Fruit fly (Drosophila melanogaster) whole organism, embryonic: ENCODE results near the gene CG33687.

Experiments used
- Atf6 ChIP-seq: fragments of 200-800 bp; sonication (Bioruptor generic); IDR thresholded peaks from 2 replicates; pipeline ENCODE4 v1.3.6; 2022; ENCODE audit warnings: missing biosample characterization, missing genetic modification characterization
- BEAF-32 ChIP-seq: fragments of 200-800 bp; sonication (Bioruptor generic); optimal IDR thresholded peaks from 3 replicates; lab custom pipeline; 2017; ENCODE audit warnings: missing biosample characterization, missing genetic modification characterization, mild to moderate bottlenecking, moderate library complexity, missing genetic modification reagents
- BtbVII ChIP-seq: fragments of 200-800 bp; sonication (Bioruptor generic); optimal IDR thresholded peaks from 3 replicates; lab custom pipeline; 2017; ENCODE audit warnings: missing biosample characterization, mild to moderate bottlenecking, missing genetic modification characterization
- CG10209 ChIP-seq: fragments of 200-800 bp; sonication (Bioruptor generic); optimal IDR thresholded peaks from 3 replicates; lab custom pipeline; 2017; ENCODE audit warnings: missing biosample characterization, mild to moderate bottlenecking, missing genetic modification characterization, missing genetic modification reagents
- CG10366 ChIP-seq: fragments of 200-800 bp; sonication (Bioruptor generic); IDR thresholded peaks from 2 replicates; pipeline ENCODE4 v1.3.6; 2022; ENCODE audit warnings: missing biosample characterization, missing genetic modification characterization
- CG10431 ChIP-seq: fragments of 200-800 bp; sonication (Bioruptor generic); optimal IDR thresholded peaks from 3 replicates; lab custom pipeline; 2018; ENCODE audit warnings: missing biosample characterization, mild to moderate bottlenecking, missing genetic modification characterization
- CG12219 ChIP-seq: fragments of 200-800 bp; sonication (Bioruptor generic); optimal IDR thresholded peaks from 3 replicates; lab custom pipeline; 2018; ENCODE audit warnings: missing biosample characterization, mild to moderate bottlenecking, missing genetic modification characterization
- CG13287 ChIP-seq: fragments of 200-800 bp; sonication (Bioruptor generic); IDR thresholded peaks from 2 replicates; pipeline ENCODE4 v1.3.6; 2022; ENCODE audit warnings: missing biosample characterization, missing genetic modification characterization; ENCODE audit not compliant: partially characterized antibody
- CG13775 ChIP-seq: fragments of 200-800 bp; sonication (Bioruptor generic); optimal IDR thresholded peaks from 3 replicates; lab custom pipeline; 2017; ENCODE audit warnings: missing biosample characterization, mild to moderate bottlenecking, missing genetic modification characterization
- CG14441 ChIP-seq: fragments of 200-800 bp; sonication (Bioruptor generic); IDR thresholded peaks from 2 replicates; pipeline ENCODE4 v1.3.6; 2022; ENCODE audit warnings: missing biosample characterization, missing genetic modification characterization
- CG16863 ChIP-seq: fragments of 200-800 bp; sonication (Bioruptor generic); optimal IDR thresholded peaks from 3 replicates; lab custom pipeline; 2016; ENCODE audit warnings: missing biosample characterization, missing genetic modification characterization
- CG17328 ChIP-seq: fragments of 200-800 bp; sonication (Bioruptor generic); IDR thresholded peaks from 2 replicates; pipeline ENCODE4 v1.3.6; 2022; ENCODE audit warnings: missing biosample characterization, missing genetic modification characterization
- CG2129 ChIP-seq: fragments of 200-800 bp; sonication (Bioruptor generic); IDR thresholded peaks from 2 replicates; pipeline ENCODE4 v1.3.6; 2022; ENCODE audit warnings: missing biosample characterization, missing genetic modification characterization; ENCODE audit not compliant: partially characterized antibody
- CG2889 ChIP-seq: fragments of 200-800 bp; sonication (Bioruptor generic); IDR thresholded peaks from 3 replicates; pipeline ENCODE4 v1.3.6; 2022; ENCODE audit warnings: missing biosample characterization, missing genetic modification characterization
- CG3281 ChIP-seq: fragments of 200-800 bp; sonication (Bioruptor generic); optimal IDR thresholded peaks from 3 replicates; lab custom pipeline; 2017; ENCODE audit warnings: missing biosample characterization, mild to moderate bottlenecking, missing genetic modification characterization
- CG3995 ChIP-seq: fragments of 200-800 bp; sonication (Bioruptor generic); optimal IDR thresholded peaks from 3 replicates; lab custom pipeline; 2016; ENCODE audit warnings: missing biosample characterization, missing genetic modification characterization
- CG7357 ChIP-seq: fragments of 200-800 bp; sonication (Bioruptor generic); IDR thresholded peaks from 3 replicates; pipeline ENCODE4 v1.3.6; 2022; ENCODE audit warnings: missing biosample characterization, missing genetic modification characterization
- CG7745 ChIP-seq: fragments of 200-800 bp; sonication (Bioruptor generic); optimal IDR thresholded peaks from 2 replicates; lab custom pipeline; 2018; ENCODE audit warnings: missing biosample characterization, mild to moderate bottlenecking, missing genetic modification characterization, moderate library complexity
- CG7928 ChIP-seq: fragments of 200-800 bp; sonication (Bioruptor generic); optimal IDR thresholded peaks from 2 replicates; lab custom pipeline; 2017; ENCODE audit warnings: missing biosample characterization, mild to moderate bottlenecking, missing genetic modification characterization
- CG8388 ChIP-seq: fragments of 200-800 bp; sonication (Bioruptor generic); optimal IDR thresholded peaks from 2 replicates; lab custom pipeline; 2019; ENCODE audit warnings: missing biosample characterization, mild to moderate bottlenecking, missing genetic modification characterization, moderate library complexity
- CG9727 ChIP-seq: fragments of 200-800 bp; sonication (Bioruptor generic); optimal IDR thresholded peaks from 3 replicates; lab custom pipeline; 2017; ENCODE audit warnings: missing biosample characterization, mild to moderate bottlenecking, missing genetic modification characterization
- Gug ChIP-seq: fragments of 200-800 bp; sonication (Bioruptor generic); IDR thresholded peaks from 4 replicates; pipeline ENCODE4 v1.3.6; 2022; ENCODE audit warnings: missing biosample characterization, missing genetic modification characterization
- Hr3 ChIP-seq: fragments of 200-800 bp; sonication (Bioruptor generic); optimal IDR thresholded peaks from 3 replicates; lab custom pipeline; 2016; ENCODE audit warnings: missing biosample characterization, missing genetic modification characterization
- Lhr ChIP-seq: fragments of 200-800 bp; sonication (Bioruptor generic); optimal IDR thresholded peaks from 3 replicates; lab custom pipeline; 2017; ENCODE audit warnings: mild to moderate bottlenecking, missing biosample characterization, missing genetic modification reagents, missing genetic modification characterization
- Mad ChIP-seq: fragments of 200-800 bp; sonication (Bioruptor generic); optimal IDR thresholded peaks from 2 replicates; lab custom pipeline; 2016; ENCODE audit warnings: missing biosample characterization, missing genetic modification characterization
- Med ChIP-seq: fragments of 200-800 bp; sonication (Bioruptor generic); peaks from one replicate; lab custom pipeline; 2016; ENCODE audit warnings: missing biosample characterization, missing genetic modification characterization, mild to moderate bottlenecking, inconsistent platforms, moderate library complexity
- Meics ChIP-seq: fragments of 200-800 bp; sonication (Bioruptor generic); optimal IDR thresholded peaks from 2 replicates; lab custom pipeline; 2017; ENCODE audit warnings: missing biosample characterization, mild to moderate bottlenecking, missing genetic modification characterization
- Nf-YC ChIP-seq: fragments of 200-800 bp; optimal IDR thresholded peaks from 3 replicates; lab custom pipeline; 2019; ENCODE audit warnings: missing biosample characterization, mild to moderate bottlenecking, missing genetic modification characterization, moderate library complexity
- Ptx1 ChIP-seq: fragments of 200-800 bp; sonication (Bioruptor generic); IDR thresholded peaks from 2 replicates; pipeline ENCODE4 v1.3.6; 2022; ENCODE audit warnings: missing biosample characterization, missing genetic modification characterization
- Sox102F ChIP-seq: fragments of 200-800 bp; sonication (Bioruptor generic); optimal IDR thresholded peaks from 2 replicates; lab custom pipeline; 2018; ENCODE audit warnings: missing biosample characterization, mild to moderate bottlenecking, missing genetic modification characterization, moderate library complexity
- Usf ChIP-seq: fragments of 200-800 bp; sonication (Bioruptor generic); optimal IDR thresholded peaks from 2 replicates; lab custom pipeline; 2017; ENCODE audit warnings: missing genotype, missing biosample characterization, missing genetic modification characterization
- Xrp1 ChIP-seq: fragments of 200-800 bp; sonication (Bioruptor generic); IDR thresholded peaks from 2 replicates; pipeline ENCODE4 v1.3.6; 2022; ENCODE audit warnings: missing biosample characterization, missing genetic modification characterization
- bowl ChIP-seq: fragments of 200-800 bp; sonication (Bioruptor generic); IDR thresholded peaks from 2 replicates; pipeline ENCODE4 v1.3.6; 2022; ENCODE audit warnings: missing biosample characterization, missing genetic modification characterization
- cad ChIP-seq: fragments of >200 bp; optimal IDR thresholded peaks from 2 replicates; lab custom pipeline; 2017; ENCODE audit warnings: missing biosample characterization, missing genetic modification characterization
- chif ChIP-seq, 2 experiments: fragments of 200-800 bp; sonication (Bioruptor generic); optimal IDR thresholded peaks; 3 replicates each; lab custom pipeline; 2016; ENCODE audit warnings: missing biosample characterization in 2 of 2, missing genetic modification characterization in 2 of 2
- croc ChIP-seq: fragments of 200-800 bp; sonication (Bioruptor generic); conservative IDR thresholded peaks from 3 replicates; pipeline ENCODE4 v1.3.6; 2022; ENCODE audit warnings: missing biosample characterization, missing genetic modification characterization
- mirr ChIP-seq: fragments of 200-800 bp; sonication (Bioruptor generic); optimal IDR thresholded peaks from 3 replicates; lab custom pipeline; 2018; ENCODE audit warnings: missing biosample characterization, mild to moderate bottlenecking, missing genetic modification characterization
- pzg ChIP-seq: fragments of 200-800 bp; sonication (Bioruptor generic); optimal IDR thresholded peaks from 3 replicates; lab custom pipeline; 2018; ENCODE audit warnings: missing biosample characterization, mild to moderate bottlenecking, missing genetic modification characterization, moderate library complexity
- scrt ChIP-seq: fragments of 200-800 bp; sonication (Bioruptor generic); optimal IDR thresholded peaks from 2 replicates; lab custom pipeline; 2018; ENCODE audit warnings: missing biosample characterization, mild to moderate bottlenecking, missing genetic modification characterization, moderate library complexity
- sens-2 ChIP-seq: fragments of 200-800 bp; sonication (Bioruptor generic); IDR thresholded peaks from 2 replicates; pipeline ENCODE4 v1.3.6; 2022; ENCODE audit warnings: missing biosample characterization, missing genetic modification characterization
- sisA ChIP-seq: fragments of 200-800 bp; sonication (Bioruptor generic); IDR thresholded peaks from 2 replicates; pipeline ENCODE4 v1.3.6; 2022; ENCODE audit warnings: missing biosample characterization, missing genetic modification characterization
- sob ChIP-seq: fragments of 200-800 bp; sonication (Bioruptor generic); IDR thresholded peaks from 2 replicates; pipeline ENCODE4 v1.3.6; 2022; ENCODE audit warnings: missing biosample characterization, missing genetic modification characterization
- sr ChIP-seq: fragments of 200-800 bp; sonication (Bioruptor generic); IDR thresholded peaks from 3 replicates; pipeline ENCODE4 v1.3.6; 2022; ENCODE audit warnings: missing biosample characterization, missing genetic modification characterization
- twi ChIP-seq: fragments of 200-800 bp; optimal IDR thresholded peaks from 2 replicates; lab custom pipeline; 2019; ENCODE audit warnings: missing biosample characterization, mild to moderate bottlenecking, missing genetic modification characterization, moderate library complexity

CG33687 gene

DNA sequence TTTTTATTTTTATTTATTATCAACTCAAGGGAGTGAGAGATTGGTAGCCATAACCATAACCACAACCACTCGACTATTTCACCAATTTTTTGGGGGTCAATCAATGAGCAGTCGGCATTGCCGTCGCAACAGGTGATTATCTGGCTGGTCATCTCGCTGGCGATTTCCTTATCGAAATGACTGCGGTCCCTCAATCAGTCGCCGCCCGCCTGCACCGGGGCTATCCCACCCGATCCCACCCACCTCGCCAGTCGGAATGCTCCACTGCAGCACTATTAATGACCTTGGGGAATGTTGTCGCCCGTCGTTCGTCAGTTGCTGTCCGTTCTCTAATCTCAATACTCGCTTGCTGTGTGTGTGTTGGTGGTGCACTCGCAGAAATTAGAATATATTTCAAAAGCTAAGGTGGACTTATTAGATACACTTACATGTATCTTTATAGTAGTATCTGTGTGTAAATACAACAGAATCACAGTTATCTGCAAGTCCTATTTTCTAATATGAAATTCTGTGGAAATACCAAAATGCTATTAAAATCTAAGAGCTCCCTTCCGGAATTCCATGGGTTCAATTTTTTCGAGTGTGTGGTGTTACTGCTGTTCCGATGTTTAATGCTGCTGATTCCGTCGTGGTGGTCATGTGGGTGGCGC is 37.1 kb upstream of the CG33687 start (continued):
- TF ChIP-seq CG14441 (GFP tag; lab: Robert Waterston, UW) (peak; percentile 33; the same call in 1 of the 2 replicates), mirr (GFP tag; lab: Kevin White, UChicago) (peak; percentile 53), Lhr (GFP tag; lab: Kevin White, UChicago) (peak; percentile 1), pzg (GFP tag; lab: Kevin White, UChicago) (no peak), sisA (GFP tag; lab: Robert Waterston, UW) (peak; percentile 48; the same call in 1 of the 2 replicates), CG9727 (peak; percentile 56), CG10366 (GFP tag; lab: Robert Waterston, UW) (peak; percentile 28; the same call in 1 of the 2 replicates), Hr3 (GFP tag; lab: Kevin White, UChicago) (peak; percentile 56), CG7928 (GFP tag; lab: Kevin White, UChicago) (peak; percentile 15), cad (GFP tag; lab: Kevin White, UChicago) (no peak), CG7745 (tag; lab: Kevin White, UChicago) (no peak), Ptx1 (GFP tag; lab: Robert Waterston, UW) (peak; percentile 70), CG3281 (GFP tag; lab: Kevin White, UChicago) (peak; percentile 77), Nf-YC (tag; lab: Kevin White, UChicago) (peak; percentile 41), CG12219 (peak; percentile 53), sob (GFP tag; lab: Robert Waterston, UW) (peak; percentile 54; the same call in 1 of the 2 replicates), CG3995 (peak; percentile 41), twi (tag; lab: Kevin White, UChicago) (peak; percentile 7), CG13775 (GFP tag; lab: Kevin White, UChicago) (peak; percentile 65), Sox102F (GFP tag; lab: Kevin White, UChicago) (peak; percentile 56), CG16863 (GFP tag; lab: Kevin White, UChicago) (peak; percentile 55), bowl (no peak), CG13287 (GFP tag; lab: Robert Waterston, UW) (no peak), CG8388 (GFP tag; lab: Kevin White, UChicago) (peak; percentile 48), sens-2 (GFP tag; lab: Robert Waterston, UW) (no peak), BEAF-32 (GFP tag; lab: Kevin White, UChicago) (no peak), Usf (peak; percentile 42), CG10431 (GFP tag; lab: Kevin White, UChicago) (no peak), CG17328 (GFP tag; lab: Robert Waterston, UW) (no peak), Xrp1 (peak; percentile 45; the same call in 1 of the 2 replicates), CG2889 (GFP tag; lab: Robert Waterston, UW) (no peak), Meics (GFP tag; lab: Kevin White, UChicago) (peak; percentile 71), Med (GFP tag; lab: Kevin White, UChicago) (peak; percentile 82), croc (GFP tag; lab: Robert Waterston, UW) (peak; percentile 41; the same call in 2 of the 3 replicates), sr (GFP tag; lab: Robert Waterston, UW) (no peak), BtbVII (GFP tag; lab: Kevin White, UChicago) (peak; percentile 73), CG10209 (GFP tag; lab: Kevin White, UChicago) (peak; percentile 75), Gug (peak; percentile 32; the same call in 1 of the 4 replicates), Atf6 (GFP tag; lab: Robert Waterston, UW) (peak; percentile 72), Mad (GFP tag; lab: Kevin White, UChicago) (peak; percentile 5), CG2129 (no peak), chif (GFP tag; optimal IDR thresholded peaks at IDR 0.05; lab: Kevin White, UChicago) (peak; percentile 31 to 50), CG7357 (GFP tag; lab: Robert Waterston, UW) (0 out of 3 replicates have a peak, but pooled peaks have one; percentile 35), scrt (peak; percentile 19)
